Worm (Caenorhabditis elegans): ENCODE results near the gene srj-10.
"Not testable (repeated sequence)": the region's sequence is repeated elsewhere in the genome, so short reads cannot be mapped to it uniquely, and the experiment has no call there.

DNA sequence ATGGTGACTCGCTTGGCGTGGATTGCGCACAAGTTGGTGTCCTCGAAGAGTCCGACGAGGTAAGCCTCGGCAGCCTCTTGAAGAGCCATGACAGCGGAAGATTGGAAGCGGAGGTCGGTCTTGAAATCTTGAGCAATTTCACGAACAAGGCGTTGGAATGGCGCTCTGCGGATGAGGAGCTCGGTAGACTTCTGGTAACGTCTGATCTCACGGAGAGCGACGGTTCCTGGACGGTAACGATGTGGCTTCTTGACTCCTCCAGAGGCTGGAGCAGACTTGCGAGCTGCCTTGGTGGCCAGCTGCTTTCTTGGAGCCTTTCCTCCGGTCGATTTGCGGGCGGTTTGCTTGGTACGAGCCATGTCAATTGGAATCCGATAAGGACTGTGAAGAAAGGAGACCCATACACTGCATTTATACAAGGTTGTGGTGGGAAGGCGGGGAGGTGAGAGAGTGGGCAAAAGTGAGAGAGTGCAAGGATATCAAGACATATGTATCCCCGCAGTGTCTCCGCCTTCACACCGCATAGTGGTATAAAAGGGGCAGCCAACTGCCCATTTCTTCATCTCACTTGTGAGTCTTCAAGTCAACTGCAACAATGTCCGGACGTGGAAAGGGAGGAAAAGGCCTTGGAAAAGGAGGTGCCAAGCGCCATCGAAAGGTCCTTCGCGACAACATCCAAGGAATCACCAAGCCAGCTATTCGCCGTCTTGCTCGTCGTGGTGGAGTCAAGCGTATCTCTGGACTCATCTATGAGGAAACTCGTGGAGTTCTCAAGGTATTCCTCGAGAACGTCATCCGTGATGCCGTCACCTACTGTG, 31.6 kb downstream of the srj-10 start, which contains the start of the genes his-2 and his-1:
- TF ChIP-seq unc-39 (tag; optimal IDR thresholded peaks at IDR 0.05); blmp-1 (tag; optimal IDR thresholded peaks at IDR 0.05; ENCODE audit: insufficient read depth): not testable (repeated sequence)

Data from whole organism, L2 larva.